Fruit fly (Drosophila melanogaster) whole organism, adult: Measurements from ENCODE around the gene CG13896.

Source experiments
- CG1620 ChIP-seq: fragments of 200-800 bp; sonication (Bioruptor generic); optimal IDR thresholded peaks from 2 replicates; lab custom pipeline; 2016; ENCODE audit warnings: missing biosample characterization, missing genetic modification characterization
- Clk ChIP-seq: fragments of 200-800 bp; sonication (Bioruptor generic); optimal IDR thresholded peaks from 2 replicates; lab custom pipeline; 2017; ENCODE audit warnings: missing biosample characterization, missing genetic modification characterization
- Crg-1 ChIP-seq: fragments of 200-800 bp; sonication (Bioruptor generic); optimal IDR thresholded peaks from 2 replicates; lab custom pipeline; 2016; ENCODE audit warnings: missing biosample characterization, missing genetic modification characterization
- bab1 ChIP-seq: fragments of 200-800 bp; sonication (Bioruptor generic); optimal IDR thresholded peaks from 3 replicates; lab custom pipeline; 2019; ENCODE audit warnings: missing biosample characterization, mild to moderate bottlenecking, missing genetic modification characterization, moderate library complexity
- cic ChIP-seq: fragments of 200-800 bp; sonication (Bioruptor generic); optimal IDR thresholded peaks from 2 replicates; lab custom pipeline; 2017; ENCODE audit warnings: missing biosample characterization, mild to moderate bottlenecking, missing genetic modification characterization, moderate library complexity
- cnc ChIP-seq, 2 experiments: fragments of >200 bp; optimal IDR thresholded peaks; 2 replicates each; lab custom pipeline; 2017

- TF ChIP-seq CG1620 (GFP tag; lab: Kevin White, UChicago): no peak
- TF ChIP-seq Crg-1 (GFP tag; lab: Kevin White, UChicago): no peak
- TF ChIP-seq Clk (GFP tag; lab: Kevin White, UChicago): no peak
- TF ChIP-seq cnc (optimal IDR thresholded peaks at IDR 0.05; lab: Kevin White, UChicago): no peak
- no peak for TF ChIP-seq cic (GFP tag; lab: Kevin White, UChicago)
- no peak for TF ChIP-seq bab1 (GFP tag; lab: Kevin White, UChicago)
Measured at dm6 chr3L:735315-735714, 23.7 kb upstream of the CG13896 start.
